Fruit fly (Drosophila melanogaster): ENCODE measurements around the gene CG34138.

CG34138 gene

DNA sequence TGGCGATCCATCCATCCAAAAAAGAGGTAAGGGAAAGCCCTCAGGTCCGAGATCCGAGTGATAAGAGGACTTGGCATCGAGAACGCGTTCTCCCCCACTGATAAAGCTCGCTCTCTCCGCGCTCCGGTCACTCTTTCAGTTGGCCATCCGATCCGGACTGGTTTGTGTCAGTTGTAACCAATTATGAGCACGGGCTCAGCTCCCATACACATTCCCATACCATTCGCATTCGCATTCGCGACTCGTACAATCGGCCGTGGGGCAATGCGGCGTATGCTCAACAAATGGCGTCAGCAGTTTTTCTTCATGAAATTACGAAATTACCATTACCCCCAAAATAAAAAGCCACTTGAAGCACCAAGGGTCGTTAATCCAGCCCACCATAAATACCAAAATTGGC lies 10.3 kb upstream of the CG34138 start:
- TF ChIP-seq CG4496 (GFP tag; IDR thresholded peaks at IDR 0.05) (0 out of 3 replicates have a peak, but pooled peaks have one; percentile 19), CG32121 (GFP tag; IDR thresholded peaks at IDR 0.05) (no peak), CG9948 (tag; optimal IDR thresholded peaks at IDR 0.05) (no peak)

DNA sequence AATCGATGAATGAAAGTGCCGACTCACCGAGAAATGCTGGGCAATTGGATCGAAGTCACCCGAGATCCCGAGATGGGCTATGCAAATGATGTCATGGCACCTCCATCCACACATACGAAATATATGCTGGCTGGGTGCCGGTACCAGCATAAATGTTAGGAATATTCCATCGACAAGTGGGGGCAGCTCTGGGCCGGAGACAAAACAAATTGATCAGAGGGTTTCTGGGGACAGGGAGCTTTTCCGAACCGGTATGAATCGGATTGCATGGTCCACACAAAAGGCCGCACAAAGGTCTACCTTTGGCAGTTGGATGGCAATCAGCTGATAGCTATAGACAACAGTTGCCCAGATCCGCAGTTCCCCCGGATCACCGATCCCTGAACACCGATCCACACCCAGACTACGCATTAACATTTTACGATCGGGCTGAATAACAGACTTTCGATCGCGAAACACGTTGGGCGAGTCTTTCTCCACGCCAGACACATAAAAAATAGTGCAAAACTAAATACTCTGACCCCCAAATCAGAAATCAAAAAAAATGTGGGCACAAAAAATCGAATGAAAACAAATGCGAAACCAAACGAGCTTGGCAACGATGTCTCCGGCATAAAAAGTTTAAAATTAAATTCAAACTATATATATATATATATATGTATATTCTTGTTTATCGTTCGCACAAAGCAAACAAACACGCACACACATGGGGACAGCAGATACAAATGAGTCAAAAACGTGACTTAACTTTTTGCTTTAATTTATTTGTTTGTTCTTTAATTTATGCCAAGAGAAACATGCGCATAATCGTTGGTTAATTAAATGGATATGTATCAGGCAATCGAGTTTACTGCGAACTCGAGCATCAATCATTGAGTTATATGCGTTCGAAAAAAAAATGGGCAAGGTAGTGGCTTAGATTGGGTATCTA lies 9.2 kb upstream of the CG34138 start:
- no peak for TF ChIP-seq CG4496 (GFP tag; IDR thresholded peaks at IDR 0.05)
- TF ChIP-seq CG14655 (GFP tag; optimal IDR thresholded peaks at IDR 0.05), result peak; percentile 14
- peak; percentile 33 for TF ChIP-seq EcR (GFP tag; optimal IDR thresholded peaks at IDR 0.05)
- TF ChIP-seq CG8159 (tag; optimal IDR thresholded peaks at IDR 0.05), result peak; percentile 8
- TF ChIP-seq Ets98B (GFP tag; IDR thresholded peaks at IDR 0.05), result no peak

DNA sequence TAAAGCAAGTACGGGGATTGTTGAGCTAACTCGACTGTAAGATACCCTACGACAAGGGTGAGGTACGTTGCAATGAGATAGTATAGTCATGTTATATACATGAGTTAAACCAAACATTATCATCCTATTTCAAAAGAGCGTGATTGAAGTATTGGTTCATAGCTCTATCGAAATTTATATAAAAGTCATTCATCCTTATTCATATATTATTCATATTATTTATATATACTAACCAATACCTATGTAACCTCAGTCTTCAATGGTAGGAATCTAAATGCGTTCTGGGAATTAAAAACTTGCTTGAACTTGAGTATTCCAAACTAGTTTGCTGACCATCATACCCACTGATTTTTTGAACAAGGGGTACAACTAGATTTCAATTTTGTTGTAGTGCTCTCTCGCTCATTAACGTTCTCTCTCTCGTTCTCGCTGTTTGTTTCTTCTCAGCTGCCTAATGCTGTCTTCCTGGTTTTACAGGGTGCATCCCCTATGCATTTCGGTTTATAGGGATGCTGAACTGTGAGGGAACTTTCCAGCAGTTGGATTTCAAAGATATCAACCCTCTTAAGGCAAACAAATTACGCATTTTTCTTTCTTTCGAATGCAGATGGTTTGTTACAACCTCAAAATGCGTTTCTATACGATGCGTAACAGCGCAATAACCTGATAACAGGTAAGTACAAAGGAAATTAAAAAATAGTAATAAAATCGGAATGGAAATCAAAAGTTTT lies 6.8 kb upstream of the CG34138 start:
- TF ChIP-seq gl (tag; optimal IDR thresholded peaks at IDR 0.05) (no peak), Pif1A (GFP tag; optimal IDR thresholded peaks at IDR 0.05) (peak; percentile 26), Ets98B (GFP tag; IDR thresholded peaks at IDR 0.05) (no peak), D1 (tag; optimal IDR thresholded peaks at IDR 0.05) (no peak), CG32121 (GFP tag; IDR thresholded peaks at IDR 0.05) (no peak), CG4496 (GFP tag; IDR thresholded peaks at IDR 0.05) (no peak), Pif1B (GFP tag; optimal IDR thresholded peaks at IDR 0.05) (no peak), EcR (GFP tag; optimal IDR thresholded peaks at IDR 0.05) (no peak), fd96Ca (GFP tag; IDR thresholded peaks at IDR 0.05) (no peak), CG8301 (tag; optimal IDR thresholded peaks at IDR 0.05) (peak; percentile 68), CG15710 (tag; optimal IDR thresholded peaks at IDR 0.05) (no peak), CG12605 (GFP tag; IDR thresholded peaks at IDR 0.05) (no peak), Snoo (tag; optimal IDR thresholded peaks at IDR 0.05) (no peak), CG34367 (tag; optimal IDR thresholded peaks at IDR 0.05) (no peak), CG13204 (GFP tag; optimal IDR thresholded peaks at IDR 0.05) (no peak), CG17806 (tag; optimal IDR thresholded peaks at IDR 0.05) (peak; percentile 18), CG10348 (GFP tag; IDR thresholded peaks at IDR 0.05) (no peak), rn (GFP tag; IDR thresholded peaks at IDR 0.05) (no peak), CG14655 (GFP tag; optimal IDR thresholded peaks at IDR 0.05) (peak; percentile 78), CG8159 (tag; optimal IDR thresholded peaks at IDR 0.05) (peak; percentile 41), CG9948 (tag; optimal IDR thresholded peaks at IDR 0.05) (no peak)

DNA sequence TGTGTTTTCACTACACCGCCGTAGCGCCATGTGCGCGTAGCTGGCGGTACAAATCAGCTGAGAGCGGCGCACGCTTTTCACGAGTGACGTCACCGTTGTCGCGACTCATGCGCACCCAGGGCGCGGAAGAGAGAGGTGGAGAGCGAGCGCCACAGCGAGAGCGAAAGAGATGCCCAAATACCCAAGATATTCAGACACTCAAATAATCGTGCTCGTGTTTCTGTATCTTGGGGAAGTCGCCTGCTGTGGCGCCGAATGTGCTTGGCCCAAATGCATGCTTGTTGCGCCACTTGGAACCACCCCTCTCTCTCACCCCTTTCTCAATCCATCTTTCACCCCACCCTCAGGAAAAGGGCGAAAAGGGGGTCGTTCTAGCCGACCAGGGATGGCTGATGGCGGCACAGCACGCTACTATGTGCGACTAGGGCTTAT lies 2.0 kb upstream of the CG34138 start, which contains the start of gene CG6231:
Gene CG6231 (minus strand): TSS at position 34 of the 432 bp plus-strand sequence.
- peak; percentile 92 for TF ChIP-seq CG13204 (GFP tag; optimal IDR thresholded peaks at IDR 0.05)
- no peak for TF ChIP-seq Pif1A (GFP tag; optimal IDR thresholded peaks at IDR 0.05)
- no peak for TF ChIP-seq CG14655 (GFP tag; optimal IDR thresholded peaks at IDR 0.05)
- no peak for TF ChIP-seq EcR (GFP tag; optimal IDR thresholded peaks at IDR 0.05)
- TF ChIP-seq rn (GFP tag; IDR thresholded peaks at IDR 0.05), result no peak
- TF ChIP-seq CG32121 (GFP tag; IDR thresholded peaks at IDR 0.05), result 0 out of 2 replicates have a peak, but pooled peaks have one; percentile 42
- TF ChIP-seq Ets98B (GFP tag; IDR thresholded peaks at IDR 0.05), result no peak; the same call in 1 of the 2 replicates
- no peak for TF ChIP-seq CG17806 (tag; optimal IDR thresholded peaks at IDR 0.05)
- no peak for TF ChIP-seq CG34367 (tag; optimal IDR thresholded peaks at IDR 0.05)
- no peak for TF ChIP-seq D1 (tag; optimal IDR thresholded peaks at IDR 0.05)
- TF ChIP-seq Snoo (tag; optimal IDR thresholded peaks at IDR 0.05), result no peak

DNA sequence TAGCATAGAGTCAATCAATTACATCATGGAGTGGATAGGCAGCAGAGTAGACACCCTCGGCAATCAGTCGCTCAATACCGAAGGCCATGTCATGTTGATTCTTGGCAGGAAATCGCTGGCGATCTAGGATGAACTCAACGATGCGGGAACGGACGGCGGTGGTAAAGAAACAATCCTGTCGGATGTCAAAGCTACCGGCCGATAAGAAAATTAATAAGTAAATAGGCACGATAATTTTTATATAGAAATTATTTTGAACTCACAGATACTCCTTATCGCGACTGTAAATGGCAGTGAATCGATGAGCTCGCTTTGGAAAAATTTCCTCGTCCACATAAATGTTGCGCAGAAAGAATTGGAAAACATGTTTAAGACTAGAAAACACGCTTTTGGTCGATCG lies 3.3 kb downstream of the CG34138 start:
- no peak for TF ChIP-seq CG8301 (tag; optimal IDR thresholded peaks at IDR 0.05)
- TF ChIP-seq Snoo (tag; optimal IDR thresholded peaks at IDR 0.05), result no peak
- no peak for TF ChIP-seq CG12605 (GFP tag; IDR thresholded peaks at IDR 0.05)
- TF ChIP-seq gl (tag; optimal IDR thresholded peaks at IDR 0.05), result no peak
- TF ChIP-seq D1 (tag; optimal IDR thresholded peaks at IDR 0.05), result no peak
- TF ChIP-seq CG4496 (GFP tag; IDR thresholded peaks at IDR 0.05), result no peak
- no peak for TF ChIP-seq Ets98B (GFP tag; IDR thresholded peaks at IDR 0.05)
- no peak for TF ChIP-seq Pif1A (GFP tag; optimal IDR thresholded peaks at IDR 0.05)
- no peak for TF ChIP-seq CG9948 (tag; optimal IDR thresholded peaks at IDR 0.05)
- no peak for TF ChIP-seq CG14655 (GFP tag; optimal IDR thresholded peaks at IDR 0.05)
- TF ChIP-seq CG32121 (GFP tag; IDR thresholded peaks at IDR 0.05), result no peak
- no peak for TF ChIP-seq EcR (GFP tag; optimal IDR thresholded peaks at IDR 0.05)
- no peak for TF ChIP-seq rn (GFP tag; IDR thresholded peaks at IDR 0.05)
- TF ChIP-seq Pif1B (GFP tag; optimal IDR thresholded peaks at IDR 0.05), result no peak
- no peak for TF ChIP-seq fd96Ca (GFP tag; IDR thresholded peaks at IDR 0.05)
- TF ChIP-seq CG13204 (GFP tag; optimal IDR thresholded peaks at IDR 0.05), result no peak

dm6 chr3R:19641058-19641457 lies 6.3 kb downstream of the CG34138 start:
- TF ChIP-seq Ets98B (GFP tag; IDR thresholded peaks at IDR 0.05), result no peak; the same call in 1 of the 2 replicates
- peak; percentile 40; the same call in 1 of the 2 replicates for TF ChIP-seq CG32121 (GFP tag; IDR thresholded peaks at IDR 0.05)
- TF ChIP-seq CG8159 (tag; optimal IDR thresholded peaks at IDR 0.05), result no peak
- no peak for TF ChIP-seq CG9948 (tag; optimal IDR thresholded peaks at IDR 0.05)
- no peak for TF ChIP-seq CG10348 (GFP tag; IDR thresholded peaks at IDR 0.05)
- TF ChIP-seq CG14655 (GFP tag; optimal IDR thresholded peaks at IDR 0.05), result no peak
- TF ChIP-seq CG34367 (tag; optimal IDR thresholded peaks at IDR 0.05), result no peak
- TF ChIP-seq gl (tag; optimal IDR thresholded peaks at IDR 0.05), result no peak
- TF ChIP-seq CG4496 (GFP tag; IDR thresholded peaks at IDR 0.05), result peak; percentile 75
- peak; percentile 30; the same call in 1 of the 2 replicates for TF ChIP-seq CG12605 (GFP tag; IDR thresholded peaks at IDR 0.05)
- TF ChIP-seq EcR (GFP tag; optimal IDR thresholded peaks at IDR 0.05), result peak; percentile 77
- TF ChIP-seq CG17806 (tag; optimal IDR thresholded peaks at IDR 0.05), result no peak
- no peak for TF ChIP-seq CG8301 (tag; optimal IDR thresholded peaks at IDR 0.05)
- TF ChIP-seq Pif1B (GFP tag; optimal IDR thresholded peaks at IDR 0.05), result no peak
- TF ChIP-seq CG13204 (GFP tag; optimal IDR thresholded peaks at IDR 0.05), result peak; percentile 17
- no peak for TF ChIP-seq D1 (tag; optimal IDR thresholded peaks at IDR 0.05)
- TF ChIP-seq Pif1A (GFP tag; optimal IDR thresholded peaks at IDR 0.05), result no peak
- TF ChIP-seq fd96Ca (GFP tag; IDR thresholded peaks at IDR 0.05), result no peak
- TF ChIP-seq Snoo (tag; optimal IDR thresholded peaks at IDR 0.05), result no peak
- no peak for TF ChIP-seq CG15710 (tag; optimal IDR thresholded peaks at IDR 0.05)
- TF ChIP-seq rn (GFP tag; IDR thresholded peaks at IDR 0.05), result no peak
